Fruit fly (Drosophila melanogaster): Measurements from ENCODE around the gene CG7059.

The CG7059 gene

dm6 chr3R:22379942-22380341 is 9.6 kb upstream of the CG7059 start, which contains the start of gene CG34149 (continued):
- TF ChIP-seq CG3281 (GFP tag; optimal IDR thresholded peaks at IDR 0.05) = no peak
- TF ChIP-seq CG34224 (GFP tag; IDR thresholded peaks at IDR 0.05; ENCODE audit: partially characterized antibody) = peak; percentile 53; the same call in 1 of the 3 replicates
- peak; percentile 63 for TF ChIP-seq Dref (GFP tag; IDR thresholded peaks at IDR 0.05)
- TF ChIP-seq bbx (GFP tag; IDR thresholded peaks at IDR 0.05; ENCODE audit: partially characterized antibody) = peak; percentile 61
- TF ChIP-seq pzg (GFP tag; optimal IDR thresholded peaks at IDR 0.05) = peak; percentile 28
- peak in 1 of 2 experiments; percentile 84 for TF ChIP-seq crp (GFP tag; optimal IDR thresholded peaks at IDR 0.05)
- TF ChIP-seq gsb (GFP tag; IDR thresholded peaks at IDR 0.05) = no peak
- TF ChIP-seq sna (GFP tag; IDR thresholded peaks at IDR 0.05; ENCODE audit: partially characterized antibody) = peak; percentile 47
- TF ChIP-seq Sry-δ (GFP tag; optimal IDR thresholded peaks at IDR 0.05) = peak; percentile 22
- peak; percentile 73 for TF ChIP-seq CG13287 (GFP tag; IDR thresholded peaks at IDR 0.05; ENCODE audit: partially characterized antibody)

dm6 chr3R:22381077-22381476 is 8.5 kb upstream of the CG7059 start, which contains the start of gene CG43342:
Gene CG43342, plus strand, starts transcription at chr3R:22381340.
- no peak for TF ChIP-seq CG31365 (tag; optimal IDR thresholded peaks at IDR 0.05)
- TF ChIP-seq Dref (GFP tag; IDR thresholded peaks at IDR 0.05) = peak; percentile 83
- peak; percentile 85 for TF ChIP-seq nerfin-2 (GFP tag; IDR thresholded peaks at IDR 0.05; ENCODE audit: partially characterized antibody)
- peak; percentile 92 for TF ChIP-seq HLH4C (GFP tag; IDR thresholded peaks at IDR 0.05; ENCODE audit: partially characterized antibody)
- no peak for TF ChIP-seq disco-r (GFP tag; optimal IDR thresholded peaks at IDR 0.05)
- no peak for TF ChIP-seq rib (GFP tag; IDR thresholded peaks at IDR 0.05)
- no peak for TF ChIP-seq HLH54F (GFP tag; optimal IDR thresholded peaks at IDR 0.05)
- no peak for TF ChIP-seq CG17361 (GFP tag; IDR thresholded peaks at IDR 0.05)
- TF ChIP-seq CG2120 (GFP tag; optimal IDR thresholded peaks at IDR 0.05) = no peak
- peak; percentile 57 for TF ChIP-seq trem (tag; optimal IDR thresholded peaks at IDR 0.05)
- no peak for TF ChIP-seq HLHmδ (GFP tag; optimal IDR thresholded peaks at IDR 0.05)
- peak; percentile 74 for TF ChIP-seq Dp (GFP tag; optimal IDR thresholded peaks at IDR 0.05)
- peak; percentile 84 for TF ChIP-seq E2f2 (GFP tag; IDR thresholded peaks at IDR 0.05)
- no peak for TF ChIP-seq dan (GFP tag; IDR thresholded peaks at IDR 0.05)
- TF ChIP-seq cato (GFP tag; optimal IDR thresholded peaks at IDR 0.05; ENCODE audit: borderline replicate concordance) = no peak
- TF ChIP-seq Hr39 (optimal IDR thresholded peaks at IDR 0.05) = no peak
- TF ChIP-seq Doc3 (GFP tag; IDR thresholded peaks at IDR 0.05; ENCODE audit: partially characterized antibody) = peak; percentile 80
- TF ChIP-seq HmgD (GFP tag; optimal IDR thresholded peaks at IDR 0.05) = no peak
- peak; percentile 69 for TF ChIP-seq CG2116 (GFP tag; optimal IDR thresholded peaks at IDR 0.05)
- no peak for TF ChIP-seq Asciz (GFP tag; optimal IDR thresholded peaks at IDR 0.05)
- peak; percentile 17; the same call in 1 of the 2 replicates for TF ChIP-seq vvl (GFP tag; IDR thresholded peaks at IDR 0.05)
- no peak for TF ChIP-seq Abd-B (GFP tag; optimal IDR thresholded peaks at IDR 0.05)
- TF ChIP-seq CG14710 (tag; optimal IDR thresholded peaks at IDR 0.05) = peak; percentile 9
- no peak for TF ChIP-seq CG10209 (GFP tag; optimal IDR thresholded peaks at IDR 0.05)
- no peak for TF ChIP-seq CG2202 (tag; optimal IDR thresholded peaks at IDR 0.05)
- no peak for TF ChIP-seq nmo (GFP tag; optimal IDR thresholded peaks at IDR 0.05)
- peak in 1 of 2 experiments; percentile 72 for TF ChIP-seq crp (GFP tag; optimal IDR thresholded peaks at IDR 0.05)
- no peak for TF ChIP-seq CG6654 (GFP tag; optimal IDR thresholded peaks at IDR 0.05)
- peak; percentile 40 for TF ChIP-seq pzg (GFP tag; optimal IDR thresholded peaks at IDR 0.05)
- no peak for TF ChIP-seq kay (GFP tag; optimal IDR thresholded peaks at IDR 0.05)
- TF ChIP-seq CG17385 (GFP tag; optimal IDR thresholded peaks at IDR 0.05) = no peak
- no peak for TF ChIP-seq CG4328 (GFP tag; optimal IDR thresholded peaks at IDR 0.05)
- no peak for TF ChIP-seq eve (GFP tag; optimal IDR thresholded peaks at IDR 0.05)
- TF ChIP-seq E2f1 (GFP tag; IDR thresholded peaks at IDR 0.05) = no peak
- TF ChIP-seq CG14014 (GFP tag; IDR thresholded peaks at IDR 0.05) = no peak
- peak; percentile 80; the same call in 2 of the 3 replicates for TF ChIP-seq Opbp (GFP tag; IDR thresholded peaks at IDR 0.05; ENCODE audit: partially characterized antibody)
- no peak for TF ChIP-seq vfl (GFP tag; optimal IDR thresholded peaks at IDR 0.05)
- peak; percentile 82 for TF ChIP-seq CG14860 (GFP tag; IDR thresholded peaks at IDR 0.05; ENCODE audit: partially characterized antibody)
- TF ChIP-seq CG10366 (GFP tag; IDR thresholded peaks at IDR 0.05) = no peak
- TF ChIP-seq ato (GFP tag; IDR thresholded peaks at IDR 0.05; ENCODE audit: partially characterized antibody) = peak; percentile 81
- no peak for TF ChIP-seq C15 (GFP tag; IDR thresholded peaks at IDR 0.05)
- peak; percentile 82 for TF ChIP-seq Sry-δ (GFP tag; optimal IDR thresholded peaks at IDR 0.05)
